Fruit fly (Drosophila melanogaster) whole organism: Measurements from ENCODE around the gene CG34012.

Source experiments
- CG8478 ChIP-seq: fragments of >200 bp; optimal IDR thresholded peaks from 2 replicates; lab custom pipeline; 2018; ENCODE audit warnings: inconsistent platforms
- Dll ChIP-seq: fragments of >200 bp; optimal IDR thresholded peaks from 2 replicates; lab custom pipeline; 2017
- EcR ChIP-seq, 2 experiments: fragments of >200 bp; optimal IDR thresholded peaks; 2 replicates each; lab custom pipeline; 2017; ENCODE audit warnings: missing biosample characterization in 2 of 2, missing genetic modification characterization in 2 of 2, missing genetic modification reagents in 2 of 2
- pan ChIP-seq: fragments of >200 bp; optimal IDR thresholded peaks from 2 replicates; lab custom pipeline; 2017
- psq ChIP-seq: fragments of >200 bp; optimal IDR thresholded peaks from 2 replicates; lab custom pipeline; 2017
- usp ChIP-seq: fragments of >200 bp; optimal IDR thresholded peaks from 2 replicates; lab custom pipeline; 2017; ENCODE audit warnings: missing biosample characterization, missing genetic modification characterization, mixed read lengths

DNA sequence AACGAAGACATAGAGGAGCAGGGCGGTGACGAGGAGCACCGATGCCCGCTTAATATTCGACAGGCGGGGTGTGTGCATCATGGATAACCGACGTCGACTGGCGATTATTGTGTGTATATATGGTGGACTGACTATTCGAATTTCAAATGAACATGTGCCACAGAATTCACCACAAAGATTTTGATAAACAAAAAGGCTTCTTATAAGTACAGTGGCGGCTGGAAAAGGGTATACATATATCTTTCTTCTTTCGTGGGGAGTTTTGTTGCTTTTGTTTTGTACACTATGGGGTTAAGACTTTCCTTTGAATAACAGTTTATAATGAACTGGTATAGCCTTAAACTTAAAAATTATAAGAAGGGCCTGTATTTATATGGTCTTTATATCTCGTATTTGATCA is 39.5 kb downstream of the CG34012 start, which contains the start of gene CG6310:
- TF ChIP-seq Dll (lab: Kevin White, UChicago) = no peak
- no peak for TF ChIP-seq psq
- no peak for TF ChIP-seq pan (lab: Kevin White, UChicago)
- TF ChIP-seq CG8478 (lab: Kevin White, UChicago) = no peak
- no peak for TF ChIP-seq usp
- no peak for TF ChIP-seq EcR (GFP tag; optimal IDR thresholded peaks at IDR 0.05; lab: Kevin White, UChicago)
